Fruit fly (Drosophila melanogaster) whole organism, embryonic: ENCODE results near the gene rdo.

Experiments
- Abd-B ChIP-seq: fragments of 200-800 bp; sonication (Bioruptor generic); optimal IDR thresholded peaks from 2 replicates; lab custom pipeline; 2018; ENCODE audit warnings: missing biosample characterization, mild to moderate bottlenecking, missing genetic modification characterization, moderate library complexity
- CG10209 ChIP-seq: fragments of 200-800 bp; sonication (Bioruptor generic); optimal IDR thresholded peaks from 3 replicates; lab custom pipeline; 2017; ENCODE audit warnings: missing biosample characterization, mild to moderate bottlenecking, missing genetic modification characterization, missing genetic modification reagents
- CG10267 ChIP-seq: fragments of 200-800 bp; sonication (Bioruptor generic); optimal IDR thresholded peaks from 2 replicates; lab custom pipeline; 2018; ENCODE audit warnings: missing biosample characterization, mild to moderate bottlenecking, missing genetic modification characterization, moderate library complexity
- CG10543 ChIP-seq: fragments of 200-800 bp; sonication (Bioruptor generic); optimal IDR thresholded peaks from 3 replicates; lab custom pipeline; 2017; ENCODE audit warnings: missing biosample characterization, mild to moderate bottlenecking, missing genetic modification characterization, moderate library complexity
- CG12071 ChIP-seq: fragments of 200-800 bp; sonication (Bioruptor generic); optimal IDR thresholded peaks from 3 replicates; lab custom pipeline; 2018; ENCODE audit warnings: missing biosample characterization, mild to moderate bottlenecking, missing genetic modification characterization
- CG12219 ChIP-seq: fragments of 200-800 bp; sonication (Bioruptor generic); optimal IDR thresholded peaks from 3 replicates; lab custom pipeline; 2018; ENCODE audit warnings: missing biosample characterization, mild to moderate bottlenecking, missing genetic modification characterization
- CG15073 ChIP-seq: fragments of 200-800 bp; sonication (Bioruptor generic); optimal IDR thresholded peaks from 2 replicates; lab custom pipeline; 2016; ENCODE audit warnings: missing biosample characterization, missing genetic modification characterization
- CG16815 ChIP-seq: fragments of 200-800 bp; sonication (Bioruptor generic); optimal IDR thresholded peaks from 3 replicates; lab custom pipeline; 2017; ENCODE audit warnings: missing biosample characterization, mild to moderate bottlenecking, missing genetic modification characterization
- CG17568 ChIP-seq: fragments of 200-800 bp; sonication (Bioruptor generic); optimal IDR thresholded peaks from 2 replicates; lab custom pipeline; 2018; ENCODE audit warnings: missing biosample characterization, mild to moderate bottlenecking, missing genetic modification characterization, moderate library complexity
- CG18011 ChIP-seq: fragments of 200-800 bp; sonication (Bioruptor generic); optimal IDR thresholded peaks from 2 replicates; lab custom pipeline; 2017; ENCODE audit warnings: missing biosample characterization, missing genetic modification characterization, mild to moderate bottlenecking, moderate library complexity, missing genotype
- CG34376 ChIP-seq: fragments of 200-800 bp; sonication (Bioruptor generic); optimal IDR thresholded peaks from 2 replicates; lab custom pipeline; 2018; ENCODE audit warnings: missing biosample characterization, mild to moderate bottlenecking, missing genetic modification characterization
- CG43689 ChIP-seq: fragments of 200-800 bp; sonication (Bioruptor generic); IDR thresholded peaks from 2 replicates; pipeline ENCODE4 v1.3.6; 2022; ENCODE audit warnings: missing biosample characterization, missing genetic modification characterization
- CG6683 ChIP-seq: fragments of 200-800 bp; sonication (Bioruptor generic); optimal IDR thresholded peaks from 2 replicates; lab custom pipeline; 2017; ENCODE audit warnings: missing biosample characterization, mild to moderate bottlenecking, missing genetic modification characterization, missing genetic modification reagents
- CG8388 ChIP-seq: fragments of 200-800 bp; sonication (Bioruptor generic); optimal IDR thresholded peaks from 2 replicates; lab custom pipeline; 2019; ENCODE audit warnings: missing biosample characterization, mild to moderate bottlenecking, missing genetic modification characterization, moderate library complexity
- CG8944 ChIP-seq: fragments of 200-800 bp; sonication (Bioruptor generic); optimal IDR thresholded peaks from 3 replicates; lab custom pipeline; 2016; ENCODE audit warnings: missing biosample characterization, missing genetic modification characterization
- Camta ChIP-seq: fragments of 200-800 bp; sonication (Bioruptor generic); optimal IDR thresholded peaks from 2 replicates; lab custom pipeline; 2016; ENCODE audit warnings: missing biosample characterization, missing genetic modification characterization
- D ChIP-seq, 2 experiments: fragments of 200-800 bp in 1 of 2; fragments of >200 bp in 1 of 2; sonication (Bioruptor generic) in 1 of 2; optimal IDR thresholded peaks; 2 replicates in 1 of 2; 3 replicates in 1 of 2; lab custom pipeline; 2017; ENCODE audit warnings: mild to moderate bottlenecking in 1 of 2, missing biosample characterization in 1 of 2, missing genetic modification characterization in 1 of 2, missing genetic modification reagents in 1 of 2
- Dll ChIP-seq: fragments of 200-800 bp; sonication (Bioruptor generic); IDR thresholded peaks from 4 replicates; pipeline ENCODE4 v1.3.6; 2022; ENCODE audit warnings: missing biosample characterization, missing genetic modification characterization; ENCODE audit not compliant: partially characterized antibody
- Fer2 ChIP-seq: fragments of 200-800 bp; sonication (Bioruptor generic); optimal IDR thresholded peaks from 2 replicates; lab custom pipeline; 2018; ENCODE audit warnings: missing biosample characterization, mild to moderate bottlenecking, missing genetic modification characterization, moderate library complexity
- HHEX ChIP-seq: fragments of 200-800 bp; sonication (Bioruptor generic); optimal IDR thresholded peaks from 3 replicates; lab custom pipeline; 2017; ENCODE audit warnings: missing biosample characterization, mild to moderate bottlenecking, missing genetic modification characterization, missing genetic modification reagents
- Hsf ChIP-seq: fragments of 200-800 bp; sonication (Bioruptor generic); optimal IDR thresholded peaks from 3 replicates; lab custom pipeline; 2016; ENCODE audit warnings: missing biosample characterization, missing genetic modification characterization
- Lpt ChIP-seq: fragments of >200 bp; optimal IDR thresholded peaks from 2 replicates; lab custom pipeline; 2018; ENCODE audit warnings: missing biosample characterization, missing genetic modification characterization
- MTF-1 ChIP-seq: fragments of 200-800 bp; sonication (Bioruptor generic); optimal IDR thresholded peaks from 2 replicates; lab custom pipeline; 2018; ENCODE audit warnings: missing biosample characterization, mild to moderate bottlenecking, missing genetic modification characterization, borderline replicate concordance
- Meics ChIP-seq: fragments of 200-800 bp; sonication (Bioruptor generic); optimal IDR thresholded peaks from 2 replicates; lab custom pipeline; 2017; ENCODE audit warnings: missing biosample characterization, mild to moderate bottlenecking, missing genetic modification characterization
- Mrtf ChIP-seq: fragments of 200-800 bp; sonication (Bioruptor generic); IDR thresholded peaks from 3 replicates; pipeline ENCODE4 v1.3.6; 2022; ENCODE audit warnings: missing biosample characterization, missing genetic modification characterization
- Nf-YA ChIP-seq: fragments of 200-800 bp; sonication (Bioruptor generic); IDR thresholded peaks from 2 replicates; pipeline ENCODE4 v1.3.6; 2022; ENCODE audit warnings: missing biosample characterization, missing genetic modification characterization
- Nf-YC ChIP-seq: fragments of 200-800 bp; optimal IDR thresholded peaks from 3 replicates; lab custom pipeline; 2019; ENCODE audit warnings: missing biosample characterization, mild to moderate bottlenecking, missing genetic modification characterization, moderate library complexity
- Ssrp ChIP-seq: fragments of 200-800 bp; sonication (Bioruptor generic); optimal IDR thresholded peaks from 2 replicates; lab custom pipeline; 2018; ENCODE audit warnings: missing biosample characterization, mild to moderate bottlenecking, missing genetic modification characterization, moderate library complexity
- YL-1 ChIP-seq: fragments of 200-800 bp; sonication (Bioruptor generic); optimal IDR thresholded peaks from 3 replicates; lab custom pipeline; 2017; ENCODE audit warnings: missing biosample characterization, mild to moderate bottlenecking, missing genetic modification characterization
- bowl ChIP-seq: fragments of 200-800 bp; sonication (Bioruptor generic); IDR thresholded peaks from 2 replicates; pipeline ENCODE4 v1.3.6; 2022; ENCODE audit warnings: missing biosample characterization, missing genetic modification characterization
- cg ChIP-seq: fragments of 200-800 bp; sonication (Bioruptor generic); optimal IDR thresholded peaks from 3 replicates; lab custom pipeline; 2019; ENCODE audit warnings: missing biosample characterization, mild to moderate bottlenecking, missing genetic modification characterization, moderate library complexity
- chn ChIP-seq: fragments of 200-800 bp; sonication (Bioruptor generic); optimal IDR thresholded peaks from 2 replicates; lab custom pipeline; 2016; ENCODE audit warnings: missing biosample characterization, missing genetic modification characterization
- disco-r ChIP-seq: fragments of 200-800 bp; sonication (Bioruptor generic); optimal IDR thresholded peaks from 2 replicates; lab custom pipeline; 2016; ENCODE audit warnings: missing biosample characterization, missing genetic modification characterization
- dm ChIP-seq: fragments of 200-800 bp; sonication (Bioruptor generic); optimal IDR thresholded peaks from 3 replicates; lab custom pipeline; 2016; ENCODE audit warnings: missing biosample characterization, missing genetic modification characterization
- emc ChIP-seq: fragments of 200-800 bp; sonication (Bioruptor generic); optimal IDR thresholded peaks from 2 replicates; lab custom pipeline; 2016; ENCODE audit warnings: missing biosample characterization, missing genetic modification characterization
- gcm2 ChIP-seq: fragments of 200-800 bp; sonication (Bioruptor generic); optimal IDR thresholded peaks from 2 replicates; lab custom pipeline; 2016; ENCODE audit warnings: missing biosample characterization, missing genetic modification characterization
- gro ChIP-seq: fragments of 200-800 bp; sonication (Bioruptor generic); optimal IDR thresholded peaks from 2 replicates; lab custom pipeline; 2016; ENCODE audit warnings: missing biosample characterization, missing genetic modification characterization
- gt ChIP-seq: fragments of 200-800 bp; sonication (Bioruptor generic); IDR thresholded peaks from 2 replicates; pipeline ENCODE4 v1.3.6; 2022; ENCODE audit warnings: missing biosample characterization, missing genetic modification characterization
- insv ChIP-seq, 2 experiments: fragments of 200-800 bp; sonication (Bioruptor generic); optimal IDR thresholded peaks; 3 replicates each; lab custom pipeline; 2016 to 2018; ENCODE audit warnings: missing biosample characterization in 2 of 2, missing genetic modification characterization in 2 of 2
- kay ChIP-seq: fragments of 200-800 bp; sonication (Bioruptor generic); optimal IDR thresholded peaks from 2 replicates; lab custom pipeline; 2016; ENCODE audit warnings: missing biosample characterization, missing genetic modification characterization
- lmd ChIP-seq: fragments of 200-800 bp; sonication (Bioruptor generic); IDR thresholded peaks from 2 replicates; pipeline ENCODE4 v1.3.6; 2022; ENCODE audit warnings: missing biosample characterization, missing genetic modification characterization
- otp ChIP-seq: fragments of 200-800 bp; sonication (Bioruptor generic); IDR thresholded peaks from 3 replicates; pipeline ENCODE4, ENCODE4 v1.3.6; 2022; ENCODE audit warnings: missing biosample characterization, missing genetic modification characterization
- pita ChIP-seq: fragments of 200-800 bp; sonication (Bioruptor generic); optimal IDR thresholded peaks from 2 replicates; lab custom pipeline; 2017; ENCODE audit warnings: missing biosample characterization, mild to moderate bottlenecking, missing genetic modification characterization
- pnt ChIP-seq: fragments of 200-800 bp; sonication (Bioruptor generic); optimal IDR thresholded peaks from 3 replicates; lab custom pipeline; 2016; ENCODE audit warnings: missing biosample characterization, missing genetic modification characterization
- pros ChIP-seq: fragments of 200-800 bp; sonication (Bioruptor generic); optimal IDR thresholded peaks from 3 replicates; lab custom pipeline; 2019; ENCODE audit warnings: missing biosample characterization, mild to moderate bottlenecking, missing genetic modification characterization, moderate library complexity
- ranshi ChIP-seq: fragments of 200-800 bp; sonication (Bioruptor generic); IDR thresholded peaks from 2 replicates; pipeline ENCODE4 v1.3.6; 2022; ENCODE audit warnings: missing biosample characterization, missing genetic modification characterization
- repo ChIP-seq: fragments of 200-800 bp; sonication (Bioruptor generic); optimal IDR thresholded peaks from 2 replicates; lab custom pipeline; 2016; ENCODE audit warnings: missing biosample characterization, missing genetic modification characterization
- sc ChIP-seq, 3 experiments: fragments of >200 bp in 2 of 3; fragments of 200-800 bp in 1 of 3; sonication (Bioruptor generic) in 1 of 3; optimal IDR thresholded peaks; 2 replicates in 2 of 3; 3 replicates in 1 of 3; lab custom pipeline; 2017; ENCODE audit warnings: mild to moderate bottlenecking in 1 of 3, missing biosample characterization in 1 of 3, missing genetic modification characterization in 1 of 3, missing genetic modification reagents in 1 of 3
- tup ChIP-seq: fragments of 200-800 bp; sonication (Bioruptor generic); optimal IDR thresholded peaks from 2 replicates; lab custom pipeline; 2016; ENCODE audit warnings: missing biosample characterization, mild to moderate bottlenecking, missing genetic modification characterization, moderate library complexity

Gene rdo

dm6 chr2L:17963071-17963567 lies 49.1 kb upstream of the rdo start, which contains the start of gene CG5674 (continued):
- TF ChIP-seq disco-r (GFP tag; lab: Kevin White, UChicago) (peak; percentile 62), CG18011 (GFP tag; lab: Kevin White, UChicago) (no peak), CG12071 (GFP tag; lab: Kevin White, UChicago) (no peak), D (optimal IDR thresholded peaks at IDR 0.05; lab: Kevin White, UChicago) (peak; percentile 56), D (GFP tag; optimal IDR thresholded peaks at IDR 0.05; lab: Kevin White, UChicago) (no peak), CG8388 (GFP tag; lab: Kevin White, UChicago) (no peak), CG10209 (GFP tag; lab: Kevin White, UChicago) (no peak), Lpt (GFP tag; lab: Kevin White, UChicago) (no peak), CG15073 (no peak), CG12219 (GFP tag; lab: Kevin White, UChicago) (no peak), pros (GFP tag; lab: Kevin White, UChicago) (no peak), Meics (GFP tag; lab: Kevin White, UChicago) (peak; percentile 35), Fer2 (tag; lab: Kevin White, UChicago) (no peak), CG10267 (tag; lab: Kevin White, UChicago) (peak; percentile 54), CG43689 (GFP tag; lab: Robert Waterston, UW) (no peak), gcm2 (GFP tag; lab: Kevin White, UChicago) (no peak), dm (peak; percentile 59), CG17568 (no peak), Ssrp (no peak), CG8944 (peak; percentile 42), CG6683 (GFP tag; lab: Kevin White, UChicago) (no peak), cg (GFP tag; lab: Kevin White, UChicago) (no peak), bowl (GFP tag; lab: Robert Waterston, UW) (no peak), CG16815 (GFP tag; lab: Kevin White, UChicago) (no peak), emc (GFP tag; lab: Kevin White, UChicago) (no peak), Hsf (GFP tag; lab: Kevin White, UChicago) (peak; percentile 75), pnt (GFP tag; lab: Kevin White, UChicago) (peak; percentile 3), lmd (GFP tag; lab: Robert Waterston, UW) (peak; percentile 35; the same call in 1 of the 2 replicates), otp (GFP tag; lab: Robert Waterston, UW) (no peak; the same call in 2 of the 3 replicates), sc (optimal IDR thresholded peaks at IDR 0.05; lab: Kevin White, UChicago) (no peak), sc (GFP tag; optimal IDR thresholded peaks at IDR 0.05; lab: Kevin White, UChicago) (no peak), kay (GFP tag; lab: Kevin White, UChicago) (no peak), Nf-YA (GFP tag; lab: Robert Waterston, UW) (no peak), CG34376 (no peak), Mrtf (GFP tag; lab: Robert Waterston, UW) (no peak), Dll (GFP tag; lab: Robert Waterston, UW) (peak; percentile 84), MTF-1 (GFP tag; lab: Kevin White, UChicago) (no peak), gt (GFP tag; lab: Robert Waterston, UW) (no peak), repo (GFP tag; lab: Kevin White, UChicago) (no peak), tup (GFP tag; lab: Kevin White, UChicago) (no peak), Camta (peak; percentile 67), CG10543 (no peak), chn (GFP tag; lab: Kevin White, UChicago) (peak; percentile 63), HHEX (GFP tag; lab: Kevin White, UChicago) (no peak), Nf-YC (no peak), ranshi (GFP tag; lab: Robert Waterston, UW) (peak; percentile 42), gro (GFP tag; lab: Kevin White, UChicago) (no peak), pita (GFP tag; lab: Kevin White, UChicago) (peak; percentile 90), Abd-B (GFP tag; lab: Kevin White, UChicago) (peak; percentile 72), YL-1 (GFP tag; lab: Kevin White, UChicago) (peak; percentile 57), insv (GFP tag; optimal IDR thresholded peaks at IDR 0.05; lab: Kevin White, UChicago) (peak in 1 of 2 experiments; percentile 12)
